Worm (Caenorhabditis elegans) whole organism, young adult: Measurements from ENCODE around the gene Y48G9A.6.

Source experiments
- B0019.2 ChIP-seq: fragments of 200-800 bp; sonication (Bioruptor generic); conservative IDR thresholded peaks from 2 replicates; pipeline ENCODE4 v1.3.6; 2022; ENCODE audit warnings: missing genetic modification reagents, missing genetic modification characterization, missing compliant biosample characterization
- B0035.1 ChIP-seq: sonication (generic microtip); optimal IDR thresholded peaks from 2 replicates; lab custom pipeline; 2016; ENCODE audit warnings: missing genetic modification characterization, mild to moderate bottlenecking, missing compliant biosample characterization, missing genotype, missing genetic modification reagents
- D2030.7 ChIP-seq: fragments of 200-800 bp; sonication (Bioruptor generic); IDR thresholded peaks from 2 replicates; pipeline ENCODE4 v1.3.6; 2022; ENCODE audit warnings: missing genetic modification reagents, missing genetic modification characterization, missing compliant biosample characterization
- F22D6.2 ChIP-seq: sonication (generic microtip); optimal IDR thresholded peaks from 2 replicates; lab custom pipeline; 2016; ENCODE audit warnings: mild to moderate bottlenecking, missing genetic modification characterization, missing compliant biosample characterization
- F33H1.4 ChIP-seq: fragments of 200-800 bp; sonication (Bioruptor generic); IDR thresholded peaks from 2 replicates; pipeline ENCODE4 v1.3.6; 2022; ENCODE audit warnings: missing genetic modification reagents, missing genetic modification characterization, missing compliant biosample characterization
- F57C9.4 ChIP-seq: sonication (generic microtip); optimal IDR thresholded peaks from 2 replicates; lab custom pipeline; 2017; ENCODE audit warnings: mild to moderate bottlenecking, missing genetic modification characterization, missing compliant biosample characterization
- T07F8.4 ChIP-seq: sonication (generic microtip); optimal IDR thresholded peaks from 2 replicates; lab custom pipeline; 2016; ENCODE audit warnings: mild to moderate bottlenecking, missing genetic modification characterization, moderate library complexity, missing compliant biosample characterization
- T26A5.8 ChIP-seq: sonication (generic microtip); optimal IDR thresholded peaks from 2 replicates; lab custom pipeline; 2016; ENCODE audit warnings: missing genetic modification characterization, missing compliant biosample characterization
- Y95B8A.8 ChIP-seq: fragments of 200-800 bp; sonication (Bioruptor generic); IDR thresholded peaks from 2 replicates; pipeline ENCODE4 v1.3.6; 2022; ENCODE audit warnings: missing genetic modification reagents, missing genetic modification characterization, missing compliant biosample characterization
- ama-1 ChIP-seq, 3 experiments: fragments of 150-350 bp in 1 of 3; sonication (generic microtip) in 2 of 3; optimal IDR thresholded peaks; 2 replicates each; lab custom pipeline; 2014 to 2018; ENCODE audit warnings: missing biosample characterization in 2 of 3, missing genetic modification characterization in 2 of 3, missing genetic modification reagents in 2 of 3
- aptf-3 ChIP-seq: fragments of 200-800 bp; sonication (Bioruptor generic); IDR thresholded peaks from 2 replicates; pipeline ENCODE4 v1.3.6; 2022; ENCODE audit warnings: missing genetic modification characterization, missing compliant biosample characterization
- attf-6 ChIP-seq: fragments of 200-800 bp; sonication (Bioruptor generic); IDR thresholded peaks from 2 replicates; pipeline ENCODE4 v1.3.6; 2022; ENCODE audit warnings: missing genetic modification reagents, missing genetic modification characterization, missing compliant biosample characterization
- bed-2 ChIP-seq: fragments of 200-800 bp; sonication (Bioruptor generic); IDR thresholded peaks from 2 replicates; pipeline ENCODE4 v1.3.6; 2022; ENCODE audit warnings: missing genetic modification reagents, missing genetic modification characterization, missing compliant biosample characterization
- ccch-3 ChIP-seq: fragments of 200-800 bp; sonication (Bioruptor generic); optimal IDR thresholded peaks from 2 replicates; lab custom pipeline; 2018; ENCODE audit warnings: mild to moderate bottlenecking, missing genetic modification characterization, missing compliant biosample characterization
- cebp-2 ChIP-seq: fragments of 200-800 bp; sonication (Bioruptor generic); IDR thresholded peaks from 2 replicates; pipeline ENCODE4 v1.3.6; 2022; ENCODE audit warnings: missing genetic modification characterization, missing compliant biosample characterization
- ceh-100 ChIP-seq: fragments of 200-800 bp; sonication (Bioruptor generic); IDR thresholded peaks from 2 replicates; pipeline ENCODE4 v1.3.6; 2022; ENCODE audit warnings: missing genetic modification reagents, missing genetic modification characterization, missing compliant biosample characterization
- ceh-79 ChIP-seq: sonication (generic microtip); optimal IDR thresholded peaks from 2 replicates; lab custom pipeline; 2017; ENCODE audit warnings: mild to moderate bottlenecking, missing genetic modification characterization, missing compliant biosample characterization
- chd-7 ChIP-seq: sonication (generic microtip); optimal IDR thresholded peaks from 2 replicates; lab custom pipeline; 2016; ENCODE audit warnings: mild to moderate bottlenecking, missing genetic modification characterization, moderate library complexity, missing compliant biosample characterization
- efl-1 ChIP-seq: fragments of 150-350 bp; optimal IDR thresholded peaks from 2 replicates; lab custom pipeline; 2014; ENCODE audit warnings: missing biosample characterization, missing genetic modification reagents, missing genetic modification characterization
- egl-18 ChIP-seq: fragments of 200-800 bp; sonication (Bioruptor generic); IDR thresholded peaks from 2 replicates; pipeline ENCODE4 v1.3.6; 2022; ENCODE audit warnings: missing genetic modification reagents, missing genetic modification characterization, missing compliant biosample characterization
- egrh-3 ChIP-seq: fragments of 200-800 bp; sonication (Bioruptor generic); IDR thresholded peaks from 2 replicates; pipeline ENCODE4 v1.3.6; 2022; ENCODE audit warnings: missing genetic modification reagents, missing genetic modification characterization, missing compliant biosample characterization
- ets-4 ChIP-seq: fragments of 200-800 bp; sonication (Bioruptor generic); optimal IDR thresholded peaks from 2 replicates; lab custom pipeline; 2018; ENCODE audit warnings: mild to moderate bottlenecking, missing genetic modification characterization, missing compliant biosample characterization
- hrde-1 ChIP-seq: sonication (generic microtip); optimal IDR thresholded peaks from 2 replicates; lab custom pipeline; 2016; ENCODE audit warnings: missing genetic modification characterization, mild to moderate bottlenecking, missing compliant biosample characterization, moderate library complexity, missing genotype, missing genetic modification reagents, borderline replicate concordance
- hsf-1 ChIP-seq: fragments of 200-800 bp; sonication (Bioruptor generic); IDR thresholded peaks from 2 replicates; pipeline ENCODE4 v1.3.6; 2022; ENCODE audit warnings: missing genetic modification reagents, missing genetic modification characterization, missing compliant biosample characterization
- let-607 ChIP-seq, 2 experiments: fragments of 200-800 bp in 1 of 2; sonication (Bioruptor generic) in 1 of 2; sonication (generic microtip) in 1 of 2; optimal IDR thresholded peaks; 2 replicates each; lab custom pipeline; 2016 to 2018; ENCODE audit warnings: mild to moderate bottlenecking in 2 of 2, missing compliant biosample characterization in 2 of 2, missing genetic modification characterization in 2 of 2, moderate library complexity in 2 of 2, missing genotype in 1 of 2
- lin-26 ChIP-seq: fragments of 200-800 bp; sonication (Bioruptor generic); IDR thresholded peaks from 2 replicates; pipeline ENCODE4 v1.3.6; 2022; ENCODE audit warnings: missing genetic modification reagents, missing genetic modification characterization, missing compliant biosample characterization
- lin-40 ChIP-seq: sonication (generic microtip); optimal IDR thresholded peaks from 2 replicates; lab custom pipeline; 2016; ENCODE audit warnings: missing genetic modification characterization, mild to moderate bottlenecking, missing compliant biosample characterization, missing genotype, missing genetic modification reagents
- lir-1 ChIP-seq: fragments of 200-800 bp; sonication (Bioruptor generic); conservative IDR thresholded peaks from 2 replicates; pipeline ENCODE4 v1.3.6; 2022; ENCODE audit warnings: missing genetic modification reagents, missing genetic modification characterization, missing compliant biosample characterization
- madf-3 ChIP-seq: fragments of 200-800 bp; sonication (Bioruptor generic); IDR thresholded peaks from 2 replicates; pipeline ENCODE4 v1.3.6; 2022; ENCODE audit warnings: missing genetic modification reagents, missing genetic modification characterization, missing compliant biosample characterization
- madf-6 ChIP-seq: fragments of 200-800 bp; sonication (Bioruptor generic); IDR thresholded peaks from 2 replicates; pipeline ENCODE4 v1.3.6; 2022; ENCODE audit warnings: missing genetic modification reagents, missing genetic modification characterization, missing compliant biosample characterization
- madf-8 ChIP-seq: fragments of 200-800 bp; sonication (Bioruptor generic); conservative IDR thresholded peaks from 2 replicates; pipeline ENCODE4 v1.3.6; 2022; ENCODE audit warnings: missing genetic modification reagents, missing genetic modification characterization, missing compliant biosample characterization
- mcd-1 ChIP-seq: fragments of 200-800 bp; sonication (Bioruptor generic); IDR thresholded peaks from 2 replicates; pipeline ENCODE4 v1.3.6; 2022; ENCODE audit warnings: missing genetic modification reagents, missing genetic modification characterization, missing compliant biosample characterization
- nhr-27 ChIP-seq: fragments of 200-800 bp; sonication (Bioruptor generic); optimal IDR thresholded peaks from 2 replicates; lab custom pipeline; 2018; ENCODE audit warnings: mild to moderate bottlenecking, missing genetic modification characterization, moderate library complexity, missing compliant biosample characterization
- nhr-80 ChIP-seq: sonication (generic microtip); optimal IDR thresholded peaks from 2 replicates; lab custom pipeline; 2016; ENCODE audit warnings: missing genetic modification characterization, missing compliant biosample characterization
- pbrm-1 ChIP-seq: fragments of 200-800 bp; sonication (Bioruptor generic); IDR thresholded peaks from 2 replicates; pipeline ENCODE4 v1.3.6; 2022; ENCODE audit warnings: missing genetic modification reagents, missing genetic modification characterization, missing compliant biosample characterization
- repo-1 ChIP-seq: sonication (generic microtip); optimal IDR thresholded peaks from 2 replicates; lab custom pipeline; 2017; ENCODE audit warnings: mild to moderate bottlenecking, missing genetic modification characterization, missing compliant biosample characterization
- sdz-38 ChIP-seq: sonication (generic microtip); optimal IDR thresholded peaks from 2 replicates; lab custom pipeline; 2016; ENCODE audit warnings: missing genotype, missing genetic modification characterization, missing compliant biosample characterization
- snpc-1.3 ChIP-seq: sonication (generic microtip); optimal IDR thresholded peaks from 2 replicates; lab custom pipeline; 2017; ENCODE audit warnings: missing genetic modification characterization, mild to moderate bottlenecking, missing compliant biosample characterization, antibody characterized with exemption, moderate library complexity, missing genotype, missing genetic modification reagents; ENCODE audit not compliant: insufficient read depth
- tbx-9 ChIP-seq: sonication (generic microtip); optimal IDR thresholded peaks from 2 replicates; lab custom pipeline; 2016; ENCODE audit warnings: borderline replicate concordance, missing genetic modification characterization, inconsistent platforms, missing compliant biosample characterization
- unc-62 ChIP-seq: fragments of 150-350 bp; optimal IDR thresholded peaks from 2 replicates; lab custom pipeline; 2014; ENCODE audit warnings: missing biosample characterization, missing genetic modification reagents, missing genetic modification characterization
- zfh-2 ChIP-seq: fragments of 200-800 bp; sonication (Bioruptor generic); conservative IDR thresholded peaks from 2 replicates; pipeline ENCODE4 v1.3.6; 2022; ENCODE audit warnings: missing genetic modification reagents, missing genetic modification characterization, missing compliant biosample characterization
- ztf-25 ChIP-seq: fragments of 200-800 bp; sonication (Bioruptor generic); IDR thresholded peaks from 2 replicates; pipeline ENCODE4 v1.3.6; 2022; ENCODE audit warnings: missing genetic modification reagents, missing genetic modification characterization, missing compliant biosample characterization
- ztf-26 ChIP-seq: sonication (generic microtip); optimal IDR thresholded peaks from 2 replicates; lab custom pipeline; 2017; ENCODE audit warnings: missing genetic modification characterization, missing compliant biosample characterization
- ztf-28 ChIP-seq: fragments of 200-800 bp; sonication (Bioruptor generic); IDR thresholded peaks from 2 replicates; pipeline ENCODE4 v1.3.6; 2022; ENCODE audit warnings: missing genetic modification reagents, missing genetic modification characterization, missing compliant biosample characterization

Y48G9A.6 gene

ce11 chrIII:2101895-2102345 is 15.7 kb upstream of the Y48G9A.6 start, which contains the start of gene ppk-2 (continued):
- TF ChIP-seq ama-1 (optimal IDR thresholded peaks at IDR 0.05; lab: Kevin White, UChicago) (no peak), ama-1 (GFP tag; optimal IDR thresholded peaks at IDR 0.05; lab: Kevin White, UChicago) (no peak), D2030.7 (peak; percentile 71), ccch-3 (GFP tag; lab: Kevin White, UChicago) (no peak), attf-6 (GFP tag; lab: Robert Waterston, UW) (no peak), snpc-1.3 (peak; percentile 34), aptf-3 (GFP tag; lab: Robert Waterston, UW) (no peak), nhr-80 (tag; lab: Kevin White, UChicago) (no peak), repo-1 (tag; lab: Kevin White, UChicago) (no peak), efl-1 (GFP tag; lab: Kevin White, UChicago) (peak; percentile 47), bed-2 (no peak), hsf-1 (GFP tag; lab: Robert Waterston, UW) (no peak), ets-4 (GFP tag; lab: Kevin White, UChicago) (no peak), lir-1 (GFP tag; lab: Robert Waterston, UW) (no peak), ceh-100 (GFP tag; lab: Robert Waterston, UW) (no peak), cebp-2 (GFP tag; lab: Robert Waterston, UW) (no peak), pbrm-1 (GFP tag; lab: Robert Waterston, UW) (peak; percentile 40; the same call in 1 of the 2 replicates), madf-3 (no peak), ztf-25 (GFP tag; lab: Robert Waterston, UW) (no peak), F22D6.2 (tag; lab: Kevin White, UChicago) (no peak), zfh-2 (GFP tag; lab: Robert Waterston, UW) (no peak), hrde-1 (tag; lab: Kevin White, UChicago) (no peak), B0019.2 (no peak), B0035.1 (no peak), lin-26 (GFP tag; lab: Robert Waterston, UW) (no peak), nhr-27 (tag; lab: Kevin White, UChicago) (no peak), F57C9.4 (tag; lab: Kevin White, UChicago) (no peak), F33H1.4 (GFP tag; lab: Robert Waterston, UW) (peak; percentile 96), unc-62 (GFP tag; lab: Kevin White, UChicago) (no peak), lin-40 (no peak), Y95B8A.8 (GFP tag; lab: Robert Waterston, UW) (no peak), mcd-1 (peak; percentile 63; the same call in 1 of the 2 replicates), madf-6 (peak; percentile 96), T26A5.8 (tag; lab: Kevin White, UChicago) (no peak), ztf-28 (GFP tag; lab: Robert Waterston, UW) (no peak), sdz-38 (tag; lab: Kevin White, UChicago) (no peak), ceh-79 (no peak), T07F8.4 (tag; lab: Kevin White, UChicago) (no peak)

ce11 chrIII:2105935-2106334 is 11.7 kb upstream of the Y48G9A.6 start:
- no peak for TF ChIP-seq ztf-25 (GFP tag; lab: Robert Waterston, UW)
- no peak for TF ChIP-seq egl-18
- no peak for TF ChIP-seq let-607 (tag; optimal IDR thresholded peaks at IDR 0.05; lab: Kevin White, UChicago)
- TF ChIP-seq ztf-26 = no peak
- TF ChIP-seq chd-7 (tag; lab: Kevin White, UChicago) = no peak
- TF ChIP-seq egrh-3 (GFP tag; lab: Robert Waterston, UW) = peak; percentile 15; the same call in 1 of the 2 replicates
- TF ChIP-seq madf-8 = no peak
- TF ChIP-seq tbx-9 (tag; lab: Kevin White, UChicago) = no peak
- TF ChIP-seq zfh-2 (GFP tag; lab: Robert Waterston, UW) = peak; percentile 80
- TF ChIP-seq, all 124 proteins: peak for 2
